Worm (Caenorhabditis elegans) whole organism, L3 larva: Measurements from ENCODE around the gene C46H3.1.

Experiments
- R02D3.7 ChIP-seq: fragments of 150-350 bp; optimal IDR thresholded peaks from 2 replicates; lab custom pipeline; 2014; ENCODE audit warnings: missing biosample characterization, missing genetic modification characterization
- aly-2 ChIP-seq: fragments of 150-350 bp; optimal IDR thresholded peaks from 2 replicates; lab custom pipeline; 2014; ENCODE audit warnings: missing biosample characterization, missing genetic modification characterization
- ama-1 ChIP-seq: fragments of 150-350 bp; optimal IDR thresholded peaks from 2 replicates; lab custom pipeline; 2018
- ceh-16 ChIP-seq: sonication (generic microtip); optimal IDR thresholded peaks from 2 replicates; lab custom pipeline; 2017; ENCODE audit warnings: missing biosample characterization, missing genetic modification characterization
- ceh-28 ChIP-seq: fragments of 150-350 bp; optimal IDR thresholded peaks from 2 replicates; lab custom pipeline; 2014; ENCODE audit warnings: missing biosample characterization, missing genetic modification reagents, missing genetic modification characterization
- ceh-82 ChIP-seq: fragments of 150-350 bp; optimal IDR thresholded peaks from 2 replicates; lab custom pipeline; 2014; ENCODE audit warnings: missing biosample characterization, missing genetic modification characterization
- daf-12 ChIP-seq: fragments of 150-350 bp; optimal IDR thresholded peaks from 2 replicates; lab custom pipeline; 2014; ENCODE audit warnings: missing biosample characterization, missing genetic modification reagents, missing genetic modification characterization
- egl-27 ChIP-seq: sonication (generic microtip); optimal IDR thresholded peaks from 4 replicates; lab custom pipeline; 2017; ENCODE audit warnings: missing biosample characterization, missing genetic modification reagents, missing genetic modification characterization
- egl-5 ChIP-seq: fragments of 150-350 bp; optimal IDR thresholded peaks from 2 replicates; lab custom pipeline; 2017; ENCODE audit warnings: missing biosample characterization, missing genetic modification reagents, missing genetic modification characterization, inconsistent platforms
- eor-1 ChIP-seq, 2 experiments: fragments of 150-350 bp; optimal IDR thresholded peaks; 2 replicates each; lab custom pipeline; 2014 to 2018; ENCODE audit warnings: missing biosample characterization in 2 of 2, missing genetic modification characterization in 2 of 2
- fkh-10 ChIP-seq: sonication (generic microtip); optimal IDR thresholded peaks from 2 replicates; lab custom pipeline; 2017; ENCODE audit warnings: missing biosample characterization, missing genetic modification reagents, missing genetic modification characterization
- fos-1 ChIP-seq: fragments of 150-350 bp; optimal IDR thresholded peaks from 2 replicates; lab custom pipeline; 2014; ENCODE audit warnings: missing biosample characterization, missing genetic modification characterization
- jun-1 ChIP-seq: fragments of 150-350 bp; optimal IDR thresholded peaks from 2 replicates; lab custom pipeline; 2014; ENCODE audit warnings: missing biosample characterization, missing genetic modification reagents, missing genetic modification characterization
- lin-15B ChIP-seq: fragments of 150-350 bp; optimal IDR thresholded peaks from 2 replicates; lab custom pipeline; 2014; ENCODE audit warnings: missing biosample characterization, missing genetic modification characterization
- lin-39 ChIP-seq: fragments of 150-350 bp; optimal IDR thresholded peaks from 2 replicates; lab custom pipeline; 2018; ENCODE audit warnings: missing biosample characterization, missing genetic modification reagents, missing genetic modification characterization
- lsy-12 ChIP-seq: sonication (generic microtip); optimal IDR thresholded peaks from 2 replicates; lab custom pipeline; 2016; ENCODE audit warnings: mild to moderate bottlenecking, missing genetic modification characterization, missing compliant biosample characterization
- mml-1 ChIP-seq: fragments of 150-350 bp; sonication (generic microtip); optimal IDR thresholded peaks from 3 replicates; lab custom pipeline; 2014; ENCODE audit warnings: missing biosample characterization, missing genetic modification characterization
- nfya-1 ChIP-seq: sonication (generic microtip); optimal IDR thresholded peaks from 2 replicates; lab custom pipeline; 2017; ENCODE audit warnings: missing genetic modification characterization, mild to moderate bottlenecking, missing compliant biosample characterization, antibody characterized with exemption, moderate library complexity; ENCODE audit not compliant: insufficient read depth
- nhr-11 ChIP-seq: fragments of 150-350 bp; optimal IDR thresholded peaks from 2 replicates; lab custom pipeline; 2014; ENCODE audit warnings: missing biosample characterization, missing genetic modification characterization
- nhr-12 ChIP-seq: fragments of 150-350 bp; optimal IDR thresholded peaks from 2 replicates; lab custom pipeline; 2014; ENCODE audit warnings: missing biosample characterization, missing genetic modification characterization
- nhr-23 ChIP-seq: fragments of 150-350 bp; optimal IDR thresholded peaks from 2 replicates; lab custom pipeline; 2014; ENCODE audit warnings: missing biosample characterization, missing genetic modification reagents, missing genetic modification characterization
- nhr-237 ChIP-seq: fragments of 150-350 bp; optimal IDR thresholded peaks from 2 replicates; lab custom pipeline; 2014; ENCODE audit warnings: missing biosample characterization, missing genetic modification characterization
- nhr-43 ChIP-seq: sonication (generic microtip); optimal IDR thresholded peaks from 2 replicates; lab custom pipeline; 2016; ENCODE audit warnings: mild to moderate bottlenecking, missing genetic modification characterization, missing compliant biosample characterization; ENCODE audit not compliant: poor library complexity, severe bottlenecking
- nhr-67 ChIP-seq: fragments of 150-350 bp; optimal IDR thresholded peaks from 2 replicates; lab custom pipeline; 2014; ENCODE audit warnings: missing biosample characterization, missing genetic modification characterization
- pha-4 ChIP-seq: fragments of 150-350 bp; optimal IDR thresholded peaks from 2 replicates; lab custom pipeline; 2014; ENCODE audit warnings: missing biosample characterization, missing genetic modification reagents, missing genetic modification characterization
- unc-39 ChIP-seq: sonication (generic microtip); optimal IDR thresholded peaks from 4 replicates; lab custom pipeline; 2017; ENCODE audit warnings: missing biosample characterization, missing genetic modification characterization
- unc-62 ChIP-seq: fragments of 150-350 bp; sonication (generic microtip); optimal IDR thresholded peaks from 4 replicates; lab custom pipeline; 2014; ENCODE audit warnings: missing biosample characterization, missing genetic modification reagents, missing genetic modification characterization
- zag-1 ChIP-seq: fragments of 150-350 bp; optimal IDR thresholded peaks from 2 replicates; lab custom pipeline; 2014; ENCODE audit warnings: missing biosample characterization, missing genetic modification characterization
- ztf-11 ChIP-seq: fragments of 150-350 bp; optimal IDR thresholded peaks from 2 replicates; lab custom pipeline; 2014; ENCODE audit warnings: missing biosample characterization, missing genetic modification characterization
- ztf-4 ChIP-seq: fragments of 150-350 bp; optimal IDR thresholded peaks from 2 replicates; lab custom pipeline; 2014; ENCODE audit warnings: missing biosample characterization, missing genetic modification characterization

Gene C46H3.1

DNA sequence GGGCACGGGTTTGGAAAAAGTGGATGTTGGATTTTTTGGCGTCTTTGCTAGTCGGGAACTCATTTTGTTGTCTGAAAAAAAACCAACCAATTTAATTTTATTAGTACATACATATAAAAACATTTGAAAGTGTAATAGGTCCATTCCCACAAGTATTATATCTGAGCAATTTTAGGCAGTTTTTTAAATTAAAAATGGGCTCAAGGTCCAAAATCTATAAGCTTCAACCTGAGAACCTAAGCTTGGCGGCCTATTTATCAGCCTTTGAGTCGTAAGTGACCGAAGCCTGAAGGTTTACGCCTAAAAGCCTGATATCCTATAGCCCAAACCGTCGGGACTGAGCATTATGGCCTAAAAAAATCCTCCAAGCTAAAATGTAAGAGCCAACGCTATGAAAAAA is 9.3 kb downstream of the C46H3.1 start:
- TF ChIP-seq aly-2 (tag; lab: Kevin White, UChicago) (no peak), egl-27 (no peak), fkh-10 (GFP tag; lab: Kevin White, UChicago) (no peak), unc-62 (GFP tag; lab: Kevin White, UChicago) (no peak), nhr-43 (tag; lab: Kevin White, UChicago) (no peak)
- TF ChIP-seq, all 47 proteins: peak for 0

DNA sequence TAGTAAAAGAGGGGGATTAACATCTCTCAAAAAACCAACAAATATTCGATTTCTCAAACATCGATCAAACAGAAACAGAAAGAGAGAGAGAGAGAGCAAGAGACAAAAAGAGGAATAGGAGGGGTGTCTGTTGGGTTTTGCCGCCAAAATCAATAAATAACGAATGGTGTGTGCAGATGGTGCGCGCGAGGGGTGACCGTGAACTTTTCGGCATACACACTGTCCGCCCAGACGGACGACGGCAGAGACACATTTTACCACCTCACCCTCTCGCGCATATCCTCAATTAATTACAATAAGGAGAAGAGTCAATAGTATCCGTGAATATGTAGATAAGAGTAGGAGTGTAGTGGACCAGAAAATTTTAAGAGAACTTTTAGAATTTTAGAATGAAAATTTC is 13.2 kb downstream of the C46H3.1 start:
- TF ChIP-seq ceh-82 (tag; lab: Kevin White, UChicago) (no peak), pha-4 (tag; lab: Kevin White, UChicago) (peak; percentile 67)

DNA sequence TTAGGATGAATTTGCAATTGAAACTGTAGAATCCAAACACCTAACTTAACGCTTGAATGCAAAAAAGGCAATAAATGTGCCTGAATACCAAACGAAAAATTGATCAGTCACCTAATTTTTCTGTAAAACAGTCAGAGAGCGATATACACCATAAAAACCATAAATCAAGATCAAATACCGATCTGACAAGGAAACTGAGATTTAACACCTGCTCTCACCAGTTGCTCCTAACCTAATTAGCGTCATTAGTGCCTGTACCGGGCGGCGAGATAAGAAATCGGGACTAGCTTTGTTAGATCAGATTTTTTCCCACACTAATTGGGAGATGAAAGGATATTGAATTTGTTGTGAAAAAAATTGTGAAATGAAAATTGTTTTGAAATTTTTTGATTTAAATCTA is 13.9 kb downstream of the C46H3.1 start:
- TF ChIP-seq unc-39 (tag; lab: Kevin White, UChicago) (no peak), zag-1 (no peak), eor-1 (tag; optimal IDR thresholded peaks at IDR 0.05; lab: Kevin White, UChicago) (no peak), mml-1 (no peak), aly-2 (tag; lab: Kevin White, UChicago) (no peak), unc-62 (GFP tag; lab: Kevin White, UChicago) (no peak), egl-5 (tag; lab: Kevin White, UChicago) (no peak), R02D3.7 (no peak), ceh-16 (no peak), nhr-67 (no peak), ztf-11 (tag; lab: Kevin White, UChicago) (no peak)

DNA sequence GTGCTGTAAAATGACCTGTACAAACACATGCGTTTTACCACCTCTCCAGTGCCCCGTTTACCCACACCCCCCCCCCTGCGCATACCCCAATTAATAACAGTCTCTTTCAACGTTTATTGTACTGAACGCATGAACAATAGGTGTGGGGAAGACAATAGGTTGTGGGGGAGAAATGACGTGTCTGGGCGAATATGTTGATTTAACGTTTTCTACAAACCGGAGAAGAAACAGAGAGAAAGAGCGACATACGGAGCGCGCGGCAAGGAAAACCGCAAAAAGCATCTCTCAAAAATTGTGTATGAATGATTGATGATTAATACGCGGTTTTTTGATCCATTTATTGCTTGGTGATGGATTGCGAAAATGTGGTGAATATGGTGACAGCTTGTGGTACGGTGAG is 14.6 kb downstream of the C46H3.1 start:
- TF ChIP-seq egl-27 (no peak), pha-4 (tag; lab: Kevin White, UChicago) (peak; percentile 54), unc-62 (GFP tag; lab: Kevin White, UChicago) (no peak)

DNA sequence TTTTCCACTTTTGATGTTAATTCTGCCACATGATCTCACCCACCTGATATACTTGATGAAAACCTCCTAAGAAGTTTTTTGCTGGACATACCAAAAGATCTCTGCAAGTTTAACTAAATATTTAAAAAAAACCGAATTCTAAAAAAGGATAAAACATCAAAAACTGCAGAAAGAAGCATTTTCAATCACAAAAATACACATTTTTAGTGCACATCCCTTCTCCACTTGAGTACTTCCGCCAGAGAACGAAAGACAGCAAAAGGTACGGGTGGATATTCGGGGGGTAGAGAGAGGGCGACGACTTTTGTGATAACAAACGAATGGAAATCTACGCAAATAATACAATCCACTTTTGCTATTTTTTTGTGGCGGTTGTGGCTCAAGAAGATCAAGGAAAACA is 21.5 kb downstream of the C46H3.1 start, which contains the start of gene C46H3.2:
Gene C46H3.2, minus strand, starts transcription at position 101 of the 400 bp plus-strand sequence.
- TF ChIP-seq unc-62 (GFP tag; lab: Kevin White, UChicago) (no peak), ceh-28 (tag; lab: Kevin White, UChicago) (no peak), lsy-12 (no peak)

DNA sequence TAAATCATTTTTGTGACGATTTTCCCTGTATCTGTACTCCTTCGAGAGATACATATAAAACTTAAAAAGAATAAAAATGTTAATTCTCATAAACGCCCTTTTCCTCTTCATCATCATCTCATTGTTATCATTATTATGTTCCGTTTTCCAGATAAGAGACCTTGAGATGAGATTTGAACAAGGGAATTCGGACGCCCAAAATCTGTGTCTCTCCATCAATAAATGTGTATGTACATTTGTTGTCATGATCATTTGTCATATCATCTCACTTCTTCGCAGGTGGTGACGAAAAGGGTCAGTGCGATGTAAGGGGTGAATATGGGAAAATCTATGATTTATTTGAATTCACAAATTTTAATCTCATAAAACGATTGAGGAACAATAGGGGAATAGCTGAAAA is 22.9 kb downstream of the C46H3.1 start:
- TF ChIP-seq daf-12 (tag; lab: Kevin White, UChicago) = no peak
- no peak for TF ChIP-seq nhr-11
- TF ChIP-seq jun-1 = no peak
- no peak for TF ChIP-seq nhr-12
- no peak for TF ChIP-seq egl-5 (tag; lab: Kevin White, UChicago)
- TF ChIP-seq, all 47 proteins: peak for 0

DNA sequence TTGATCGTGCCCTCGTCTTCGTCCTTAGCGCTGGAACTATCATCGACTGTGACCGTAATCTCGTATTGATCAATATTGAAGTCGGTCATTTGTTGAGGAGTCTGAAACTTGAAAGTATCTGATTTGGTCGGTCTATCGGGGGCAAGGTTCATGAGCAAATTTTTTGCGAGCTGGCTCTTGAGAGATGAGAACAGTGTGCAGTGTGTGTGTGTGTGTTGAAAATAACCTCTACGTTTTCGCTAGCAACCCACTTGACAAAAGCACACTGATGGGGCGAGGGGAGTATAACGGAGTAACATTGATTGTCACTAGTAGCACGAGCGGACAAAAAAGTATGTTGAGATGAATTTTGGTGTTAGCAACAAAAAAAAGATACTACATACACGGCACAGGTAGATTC is 29.6 kb downstream of the C46H3.1 start, which contains the start of gene C25G6.3:
Gene C25G6.3, minus strand, starts transcription at position 101 of the 400 bp plus-strand sequence.
- no peak for TF ChIP-seq eor-1 (tag; optimal IDR thresholded peaks at IDR 0.05; lab: Kevin White, UChicago)
- TF ChIP-seq R02D3.7 = no peak
- TF ChIP-seq ztf-4 (tag; lab: Kevin White, UChicago) = no peak
- TF ChIP-seq nhr-23 (tag; lab: Kevin White, UChicago) = no peak
- TF ChIP-seq nfya-1 = no peak
- TF ChIP-seq jun-1 = no peak
- TF ChIP-seq ama-1 (lab: Kevin White, UChicago) = no peak
- TF ChIP-seq unc-62 (GFP tag; lab: Kevin White, UChicago) = no peak
- TF ChIP-seq fos-1 (tag; lab: Kevin White, UChicago) = no peak
- TF ChIP-seq nhr-237 (tag; lab: Kevin White, UChicago) = no peak
- no peak for TF ChIP-seq lin-15B (tag; lab: Kevin White, UChicago)
- no peak for TF ChIP-seq ceh-16

DNA sequence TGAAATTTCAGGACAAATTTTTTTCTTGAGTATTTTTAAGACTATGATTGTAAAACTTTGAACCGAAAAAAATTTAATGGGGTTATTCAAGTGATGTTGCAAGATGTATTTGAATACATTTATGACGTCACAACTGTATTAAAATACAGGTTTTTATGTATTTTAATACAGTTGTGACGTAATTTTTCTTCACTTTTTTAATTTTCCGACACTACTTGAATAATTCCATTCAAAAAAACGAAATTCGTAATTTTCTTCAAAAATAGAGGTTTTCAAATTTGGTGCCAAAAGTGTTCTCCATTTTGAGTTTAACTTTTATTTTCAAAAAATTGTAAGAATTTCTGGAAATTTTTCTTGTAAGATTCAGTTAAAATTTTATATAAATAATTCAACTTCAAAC is 33.6 kb downstream of the C46H3.1 start:
- TF ChIP-seq nhr-12 (no peak), lin-39 (no peak)
